Worm (Caenorhabditis elegans) whole organism, L4 larva: ENCODE measurements around the gene slc-17.1.
A peak's percentile ranks its signal among the peaks of the same experiment; 100 is the strongest.

Experiments used
- F10B5.3 ChIP-seq: sonication (generic microtip); optimal IDR thresholded peaks from 2 replicates; lab custom pipeline; 2016; ENCODE audit warnings: mild to moderate bottlenecking, missing genetic modification characterization, missing compliant biosample characterization
- R02D3.7 ChIP-seq: fragments of 150-350 bp; sonication (generic microtip); optimal IDR thresholded peaks from 3 replicates; lab custom pipeline; 2014; ENCODE audit warnings: missing biosample characterization, missing genetic modification characterization
- T20F7.1 ChIP-seq: fragments of 200-800 bp; sonication (Bioruptor generic); optimal IDR thresholded peaks from 2 replicates; lab custom pipeline; 2018; ENCODE audit warnings: mild to moderate bottlenecking, missing genetic modification characterization, missing compliant biosample characterization
- Y105C5A.15 ChIP-seq: fragments of 200-800 bp; sonication (Bioruptor generic); IDR thresholded peaks from 2 replicates; pipeline ENCODE4 v1.3.6; 2022; ENCODE audit warnings: missing genetic modification characterization, missing compliant biosample characterization
- Y75B8A.6 ChIP-seq: fragments of 200-800 bp; sonication (Bioruptor generic); IDR thresholded peaks from 2 replicates; pipeline ENCODE4 v1.3.6; 2022; ENCODE audit warnings: missing genetic modification reagents, missing genetic modification characterization, missing compliant biosample characterization
- ZK546.5 ChIP-seq, 2 experiments: sonication (generic microtip); optimal IDR thresholded peaks; 2 replicates each; lab custom pipeline; 2017; ENCODE audit warnings: missing biosample characterization in 2 of 2, missing genetic modification characterization in 2 of 2
- ama-1 ChIP-seq: fragments of 150-350 bp; optimal IDR thresholded peaks from 2 replicates; lab custom pipeline; 2014; ENCODE audit warnings: inconsistent platforms, mixed read lengths
- attf-4 ChIP-seq: sonication (generic microtip); optimal IDR thresholded peaks from 3 replicates; lab custom pipeline; 2017; ENCODE audit warnings: missing biosample characterization, missing genetic modification characterization
- ceh-32 ChIP-seq: sonication (generic microtip); optimal IDR thresholded peaks from 2 replicates; lab custom pipeline; 2016; ENCODE audit warnings: mild to moderate bottlenecking, missing genetic modification characterization, missing compliant biosample characterization; ENCODE audit not compliant: poor library complexity
- ceh-44 ChIP-seq: fragments of 200-800 bp; sonication (Bioruptor generic); IDR thresholded peaks from 2 replicates; pipeline ENCODE4 v1.3.6; 2022; ENCODE audit warnings: missing genetic modification reagents, missing genetic modification characterization, missing compliant biosample characterization
- ceh-82 ChIP-seq: sonication (generic microtip); optimal IDR thresholded peaks from 2 replicates; lab custom pipeline; 2017; ENCODE audit warnings: missing biosample characterization, missing genetic modification characterization
- cey-2 ChIP-seq: sonication (generic microtip); optimal IDR thresholded peaks from 3 replicates; lab custom pipeline; 2017; ENCODE audit warnings: missing genetic modification characterization, mild to moderate bottlenecking, missing compliant biosample characterization, antibody characterized with exemption, borderline replicate concordance; ENCODE audit not compliant: insufficient read depth
- ctbp-1 ChIP-seq: fragments of 200-800 bp; sonication (Bioruptor generic); IDR thresholded peaks from 2 replicates; pipeline ENCODE4 v1.3.6; 2022; ENCODE audit warnings: missing genetic modification reagents, missing genetic modification characterization, missing compliant biosample characterization
- daf-12 ChIP-seq: fragments of 150-350 bp; optimal IDR thresholded peaks from 2 replicates; lab custom pipeline; 2014; ENCODE audit warnings: missing biosample characterization, missing genetic modification reagents, missing genetic modification characterization
- daf-16 ChIP-seq, 3 experiments: sonication (generic microtip); optimal IDR thresholded peaks; 2 replicates each; lab custom pipeline; 2016 to 2017; ENCODE audit warnings: missing genetic modification characterization in 3 of 3, missing genetic modification reagents in 3 of 3, mild to moderate bottlenecking in 2 of 3, missing compliant biosample characterization in 2 of 3, missing biosample characterization in 1 of 3, moderate library complexity in 1 of 3
- daf-19 ChIP-seq: fragments of 200-800 bp; sonication (Bioruptor generic); conservative IDR thresholded peaks from 2 replicates; pipeline ENCODE4 v1.3.6; 2022; ENCODE audit warnings: missing genetic modification characterization, missing compliant biosample characterization
- dmd-6 ChIP-seq: fragments of 200-800 bp; sonication (Bioruptor generic); IDR thresholded peaks from 2 replicates; pipeline ENCODE4 v1.3.6; 2022; ENCODE audit warnings: missing genetic modification reagents, missing genetic modification characterization, missing compliant biosample characterization
- dmd-9 ChIP-seq: fragments of 200-800 bp; sonication (Bioruptor generic); IDR thresholded peaks from 2 replicates; pipeline ENCODE4 v1.3.6; 2022; ENCODE audit warnings: missing genetic modification reagents, missing genetic modification characterization, missing compliant biosample characterization
- egl-27 ChIP-seq: sonication (generic microtip); optimal IDR thresholded peaks from 3 replicates; lab custom pipeline; 2017; ENCODE audit warnings: missing biosample characterization, missing genetic modification reagents, missing genetic modification characterization
- fkh-10 ChIP-seq: fragments of 150-350 bp; optimal IDR thresholded peaks from 2 replicates; lab custom pipeline; 2014; ENCODE audit warnings: missing biosample characterization, missing genetic modification reagents, missing genetic modification characterization
- gei-8 ChIP-seq: fragments of 200-800 bp; sonication (Bioruptor generic); optimal IDR thresholded peaks from 2 replicates; lab custom pipeline; 2018; ENCODE audit warnings: mild to moderate bottlenecking, missing genetic modification characterization, missing compliant biosample characterization
- hlh-11 ChIP-seq: fragments of 200-800 bp; sonication (Bioruptor generic); optimal IDR thresholded peaks from 2 replicates; lab custom pipeline; 2018; ENCODE audit warnings: mild to moderate bottlenecking, missing genetic modification characterization, missing compliant biosample characterization
- hlh-30 ChIP-seq: sonication (generic microtip); optimal IDR thresholded peaks from 2 replicates; lab custom pipeline; 2017; ENCODE audit warnings: antibody characterized with exemption, mild to moderate bottlenecking, missing genetic modification characterization, missing compliant biosample characterization; ENCODE audit not compliant: insufficient read depth
- hmg-1.1 ChIP-seq: fragments of 200-800 bp; sonication (Bioruptor generic); IDR thresholded peaks from 2 replicates; pipeline ENCODE4 v1.3.6; 2022; ENCODE audit warnings: missing genetic modification reagents, missing genetic modification characterization, missing compliant biosample characterization
- jun-1 ChIP-seq: fragments of 150-350 bp; optimal IDR thresholded peaks from 2 replicates; lab custom pipeline; 2014; ENCODE audit warnings: missing biosample characterization, missing genetic modification reagents, missing genetic modification characterization
- lin-29 ChIP-seq: fragments of 200-800 bp; sonication (Bioruptor generic); IDR thresholded peaks from 2 replicates; pipeline ENCODE4 v1.3.6; 2022; ENCODE audit warnings: missing genetic modification reagents, missing genetic modification characterization, missing compliant biosample characterization
- lin-39 ChIP-seq: fragments of 150-350 bp; optimal IDR thresholded peaks from 2 replicates; lab custom pipeline; 2014; ENCODE audit warnings: missing biosample characterization, missing genetic modification reagents, missing genetic modification characterization
- lir-3 ChIP-seq: sonication (generic microtip); optimal IDR thresholded peaks from 2 replicates; lab custom pipeline; 2016; ENCODE audit warnings: mild to moderate bottlenecking, missing genetic modification characterization, missing compliant biosample characterization
- lsy-2 ChIP-seq, 2 experiments: fragments of 150-350 bp in 1 of 2; sonication (generic microtip) in 1 of 2; optimal IDR thresholded peaks; 2 replicates each; lab custom pipeline; 2014 to 2017; ENCODE audit warnings: missing biosample characterization in 2 of 2, missing genetic modification characterization in 2 of 2
- madf-9 ChIP-seq: fragments of 200-800 bp; sonication (Bioruptor generic); conservative IDR thresholded peaks from 2 replicates; pipeline ENCODE4 v1.3.6; 2022; ENCODE audit warnings: missing genetic modification reagents, missing genetic modification characterization, missing compliant biosample characterization
- mes-2 ChIP-seq: sonication (generic microtip); optimal IDR thresholded peaks from 2 replicates; lab custom pipeline; 2016; ENCODE audit warnings: missing genotype, mild to moderate bottlenecking, missing genetic modification characterization, missing compliant biosample characterization; ENCODE audit not compliant: poor library complexity, severe bottlenecking
- nhr-10 ChIP-seq: fragments of 150-350 bp; optimal IDR thresholded peaks from 2 replicates; lab custom pipeline; 2014; ENCODE audit warnings: missing biosample characterization, missing genetic modification characterization
- nhr-102 ChIP-seq: sonication (generic microtip); optimal IDR thresholded peaks from 2 replicates; lab custom pipeline; 2016; ENCODE audit warnings: mild to moderate bottlenecking, missing genetic modification characterization, moderate library complexity, missing compliant biosample characterization
- nhr-11 ChIP-seq: fragments of 150-350 bp; optimal IDR thresholded peaks from 2 replicates; lab custom pipeline; 2014; ENCODE audit warnings: missing biosample characterization, missing genetic modification characterization
- nhr-25 ChIP-seq: sonication (generic microtip); optimal IDR thresholded peaks from 2 replicates; lab custom pipeline; 2017; ENCODE audit warnings: missing genetic modification characterization, mild to moderate bottlenecking, missing compliant biosample characterization, antibody characterized with exemption, moderate library complexity, borderline replicate concordance; ENCODE audit not compliant: insufficient read depth
- nhr-6 ChIP-seq: fragments of 150-350 bp; optimal IDR thresholded peaks from 2 replicates; lab custom pipeline; 2014; ENCODE audit warnings: missing biosample characterization, missing genetic modification characterization
- nhr-77 ChIP-seq: fragments of 150-350 bp; optimal IDR thresholded peaks from 2 replicates; lab custom pipeline; 2014; ENCODE audit warnings: missing biosample characterization, missing genetic modification characterization
- php-3 ChIP-seq: fragments of 200-800 bp; sonication (Bioruptor generic); IDR thresholded peaks from 2 replicates; pipeline ENCODE4 v1.3.6; 2022; ENCODE audit warnings: missing genetic modification reagents, missing genetic modification characterization, missing compliant biosample characterization
- pqm-1 ChIP-seq: sonication (generic microtip); optimal IDR thresholded peaks from 2 replicates; lab custom pipeline; 2017; ENCODE audit warnings: missing biosample characterization, missing genetic modification characterization
- saeg-2 ChIP-seq: fragments of 200-800 bp; sonication (Bioruptor generic); IDR thresholded peaks from 2 replicates; pipeline ENCODE4 v1.3.6; 2022; ENCODE audit warnings: missing genetic modification reagents, missing genetic modification characterization, missing compliant biosample characterization
- set-16 ChIP-seq: fragments of 200-800 bp; sonication (Bioruptor generic); IDR thresholded peaks from 2 replicates; pipeline ENCODE4 v1.3.6; 2022; ENCODE audit warnings: missing genetic modification reagents, missing genetic modification characterization, missing compliant biosample characterization
- skn-1 ChIP-seq: fragments of 150-350 bp; optimal IDR thresholded peaks from 2 replicates; lab custom pipeline; 2014; ENCODE audit warnings: missing biosample characterization, missing genetic modification characterization
- snpc-1.2 ChIP-seq: fragments of 200-800 bp; sonication (Bioruptor generic); IDR thresholded peaks from 2 replicates; pipeline ENCODE4 v1.3.6; 2022; ENCODE audit warnings: missing genetic modification reagents, missing genetic modification characterization, missing compliant biosample characterization
- spr-1 ChIP-seq: sonication (generic microtip); optimal IDR thresholded peaks from 2 replicates; lab custom pipeline; 2016; ENCODE audit warnings: mild to moderate bottlenecking, missing genetic modification characterization, missing compliant biosample characterization
- spr-3 ChIP-seq: fragments of 200-800 bp; sonication (Bioruptor generic); optimal IDR thresholded peaks from 2 replicates; lab custom pipeline; 2018; ENCODE audit warnings: mild to moderate bottlenecking, missing genetic modification characterization, missing compliant biosample characterization
- tag-97 ChIP-seq: fragments of 200-800 bp; sonication (Bioruptor generic); IDR thresholded peaks from 2 replicates; pipeline ENCODE4 v1.3.6; 2022; ENCODE audit warnings: missing genetic modification characterization, missing compliant biosample characterization
- unc-130 ChIP-seq: sonication (generic microtip); optimal IDR thresholded peaks from 2 replicates; lab custom pipeline; 2016; ENCODE audit warnings: missing genetic modification reagents, missing genetic modification characterization, missing compliant biosample characterization
- zag-1 ChIP-seq: fragments of 150-350 bp; optimal IDR thresholded peaks from 2 replicates; lab custom pipeline; 2014; ENCODE audit warnings: missing biosample characterization, missing genetic modification characterization
- zfp-3 ChIP-seq: fragments of 200-800 bp; sonication (Bioruptor generic); conservative IDR thresholded peaks from 2 replicates; pipeline ENCODE4 v1.3.6; 2022; ENCODE audit warnings: missing genetic modification reagents, missing genetic modification characterization, missing compliant biosample characterization
- zip-2 ChIP-seq: fragments of 150-350 bp; optimal IDR thresholded peaks from 2 replicates; lab custom pipeline; 2014; ENCODE audit warnings: missing biosample characterization, missing genetic modification characterization
- ztf-7 ChIP-seq: fragments of 150-350 bp; optimal IDR thresholded peaks from 2 replicates; lab custom pipeline; 2014; ENCODE audit warnings: missing biosample characterization, missing genetic modification characterization

Gene slc-17.1

ce11 chrX:17434234-17434633 lies 30.5 kb downstream of the slc-17.1 start, which contains the start of gene fubl-3:
fubl-3 (plus strand) TSS chrX:17434445.
- TF ChIP-seq nhr-102: no peak
- TF ChIP-seq nhr-11: peak; percentile 1
- TF ChIP-seq madf-9 (GFP tag; lab: Robert Waterston, UW): 0 out of 2 replicates have a peak, but pooled peaks have one; percentile 16
- TF ChIP-seq pqm-1: no peak
- TF ChIP-seq ctbp-1 (GFP tag; lab: Robert Waterston, UW): 0 out of 2 replicates have a peak, but pooled peaks have one; percentile 29
- TF ChIP-seq unc-130 (GFP tag; lab: Kevin White, UChicago): no peak
- TF ChIP-seq daf-12 (tag; lab: Kevin White, UChicago): no peak
- TF ChIP-seq fkh-10: no peak
- no peak for TF ChIP-seq ceh-44 (GFP tag; lab: Robert Waterston, UW)
- TF ChIP-seq snpc-1.2 (GFP tag; lab: Robert Waterston, UW): no peak
- TF ChIP-seq tag-97 (GFP tag; lab: Robert Waterston, UW): no peak
- TF ChIP-seq attf-4 (tag; lab: Kevin White, UChicago): no peak
- peak; percentile 54 for TF ChIP-seq mes-2 (tag; lab: Kevin White, UChicago)
- TF ChIP-seq ceh-32 (tag; lab: Kevin White, UChicago): no peak
- TF ChIP-seq lir-3 (tag; lab: Kevin White, UChicago): no peak
- no peak for TF ChIP-seq nhr-10 (tag; lab: Kevin White, UChicago)
- no peak for TF ChIP-seq nhr-77 (tag; lab: Kevin White, UChicago)
- no peak for TF ChIP-seq skn-1 (tag; lab: Kevin White, UChicago)
- TF ChIP-seq ama-1 (lab: Kevin White, UChicago): no peak
- no peak for TF ChIP-seq daf-16 (GFP tag; optimal IDR thresholded peaks at IDR 0.05; lab: Kevin White, UChicago)
- peak; percentile 18 for TF ChIP-seq daf-16 (tag; optimal IDR thresholded peaks at IDR 0.05; lab: Kevin White, UChicago)
- no peak for TF ChIP-seq ZK546.5 (tag; optimal IDR thresholded peaks at IDR 0.05; lab: Kevin White, UChicago)
- no peak for TF ChIP-seq egl-27 (tag; lab: Kevin White, UChicago)
- TF ChIP-seq lsy-2 (tag; optimal IDR thresholded peaks at IDR 0.05; lab: Kevin White, UChicago): peak; percentile 70 to 95
- TF ChIP-seq T20F7.1 (GFP tag; lab: Kevin White, UChicago): no peak
- no peak for TF ChIP-seq F10B5.3 (tag; lab: Kevin White, UChicago)
- TF ChIP-seq lin-29 (GFP tag; lab: Robert Waterston, UW): no peak
- TF ChIP-seq spr-3: no peak
- no peak for TF ChIP-seq zip-2
- TF ChIP-seq zag-1: no peak
- no peak for TF ChIP-seq php-3 (GFP tag; lab: Robert Waterston, UW)
- no peak for TF ChIP-seq ceh-82
- peak; percentile 43 for TF ChIP-seq hlh-30 (tag; lab: Kevin White, UChicago)
- no peak for TF ChIP-seq Y105C5A.15
- no peak for TF ChIP-seq jun-1 (tag; lab: Kevin White, UChicago)
- TF ChIP-seq saeg-2 (GFP tag; lab: Robert Waterston, UW): no peak
- TF ChIP-seq ztf-7 (tag; lab: Kevin White, UChicago): no peak
- peak; percentile 44; the same call in 1 of the 2 replicates for TF ChIP-seq dmd-6
- TF ChIP-seq daf-19: no peak
- TF ChIP-seq zfp-3 (GFP tag; lab: Robert Waterston, UW): no peak
- TF ChIP-seq hmg-1.1 (GFP tag; lab: Robert Waterston, UW): peak; percentile 31; the same call in 1 of the 2 replicates
- TF ChIP-seq gei-8 (GFP tag; lab: Kevin White, UChicago): no peak
- TF ChIP-seq cey-2: no peak
- TF ChIP-seq R02D3.7: no peak
- peak; percentile 30 for TF ChIP-seq hlh-11 (tag; lab: Kevin White, UChicago)
- TF ChIP-seq nhr-25 (tag; lab: Kevin White, UChicago): no peak
- no peak for TF ChIP-seq Y75B8A.6 (GFP tag; lab: Robert Waterston, UW)
- TF ChIP-seq spr-1 (tag; lab: Kevin White, UChicago): no peak
- no peak for TF ChIP-seq set-16 (GFP tag; lab: Robert Waterston, UW)
- no peak for TF ChIP-seq dmd-9
- no peak for TF ChIP-seq lin-39 (tag; lab: Kevin White, UChicago)
- no peak for TF ChIP-seq nhr-6 (tag; lab: Kevin White, UChicago)
